Fruit fly (Drosophila melanogaster) whole organism, prepupa: Measurements from ENCODE around the gene CG15728.

Experiments
- CG10631 ChIP-seq: fragments of 200-800 bp; sonication (Bioruptor generic); optimal IDR thresholded peaks from 2 replicates; lab custom pipeline; 2016; ENCODE audit warnings: missing biosample characterization, missing genetic modification characterization
- CG10669 ChIP-seq: fragments of 200-800 bp; sonication (Bioruptor generic); optimal IDR thresholded peaks from 3 replicates; lab custom pipeline; 2018; ENCODE audit warnings: missing biosample characterization, mild to moderate bottlenecking, missing genetic modification characterization, moderate library complexity
- CG11762 ChIP-seq: fragments of 200-800 bp; sonication (Bioruptor generic); optimal IDR thresholded peaks from 3 replicates; lab custom pipeline; 2016; ENCODE audit warnings: missing biosample characterization, missing genetic modification characterization; ENCODE audit not compliant: insufficient read depth
- CG15336 ChIP-seq: fragments of 200-800 bp; sonication (Bioruptor generic); IDR thresholded peaks from 2 replicates; pipeline ENCODE4 v1.3.6; 2022; ENCODE audit warnings: missing biosample characterization, missing genetic modification characterization
- CG1621 ChIP-seq: fragments of 200-800 bp; sonication (Bioruptor generic); optimal IDR thresholded peaks from 3 replicates; lab custom pipeline; 2018; ENCODE audit warnings: missing biosample characterization, mild to moderate bottlenecking, missing genetic modification characterization
- CG16779 ChIP-seq: fragments of 200-800 bp; sonication (Bioruptor generic); optimal IDR thresholded peaks from 3 replicates; lab custom pipeline; 2017; ENCODE audit warnings: missing biosample characterization, mild to moderate bottlenecking, missing genetic modification characterization
- CG31627 ChIP-seq: fragments of 200-800 bp; sonication (Bioruptor generic); optimal IDR thresholded peaks from 3 replicates; lab custom pipeline; 2016; ENCODE audit warnings: missing biosample characterization, missing genetic modification characterization
- CG32006 ChIP-seq: fragments of 200-800 bp; sonication (Bioruptor generic); optimal IDR thresholded peaks from 3 replicates; lab custom pipeline; 2017; ENCODE audit warnings: missing biosample characterization, mild to moderate bottlenecking, missing genetic modification characterization
- CG3919 ChIP-seq: fragments of 200-800 bp; sonication (Bioruptor generic); optimal IDR thresholded peaks from 3 replicates; lab custom pipeline; 2016; ENCODE audit warnings: missing biosample characterization, missing genetic modification characterization
- CG6276 ChIP-seq: fragments of 200-800 bp; sonication (Bioruptor generic); optimal IDR thresholded peaks from 2 replicates; lab custom pipeline; 2017; ENCODE audit warnings: missing biosample characterization, mild to moderate bottlenecking, missing genetic modification characterization
- CG6808 ChIP-seq: fragments of 200-800 bp; sonication (Bioruptor generic); optimal IDR thresholded peaks from 3 replicates; lab custom pipeline; 2017; ENCODE audit warnings: missing biosample characterization, missing genetic modification characterization, mild to moderate bottlenecking, moderate library complexity, missing genetic modification reagents
- CG8119 ChIP-seq: fragments of 200-800 bp; sonication (Bioruptor generic); IDR thresholded peaks from 3 replicates; pipeline ENCODE4 v1.3.6; 2022; ENCODE audit warnings: missing biosample characterization, missing genetic modification characterization
- CG9139 ChIP-seq: fragments of 200-800 bp; sonication (Bioruptor generic); optimal IDR thresholded peaks from 3 replicates; lab custom pipeline; 2017; ENCODE audit warnings: missing biosample characterization, mild to moderate bottlenecking, missing genetic modification characterization
- Eip78C ChIP-seq: fragments of 200-800 bp; sonication (Bioruptor generic); peaks from one replicate; lab custom pipeline; 2016; ENCODE audit warnings: missing biosample characterization, missing genetic modification characterization
- Eip93F ChIP-seq: fragments of 200-800 bp; sonication (Bioruptor generic); optimal IDR thresholded peaks from 2 replicates; lab custom pipeline; 2016; ENCODE audit warnings: missing biosample characterization, mild to moderate bottlenecking, missing genetic modification characterization
- Ets21C ChIP-seq: fragments of 200-800 bp; sonication (Bioruptor generic); optimal IDR thresholded peaks from 3 replicates; lab custom pipeline; 2016; ENCODE audit warnings: missing biosample characterization, missing genetic modification characterization
- Hr39 ChIP-seq: fragments of 200-800 bp; sonication (Bioruptor generic); optimal IDR thresholded peaks from 2 replicates; lab custom pipeline; 2016; ENCODE audit warnings: missing biosample characterization, missing genetic modification characterization
- Met ChIP-seq: fragments of 200-800 bp; sonication (Bioruptor generic); optimal IDR thresholded peaks from 3 replicates; lab custom pipeline; 2016; ENCODE audit warnings: missing biosample characterization, missing genetic modification characterization
- OdsH ChIP-seq: fragments of 200-800 bp; sonication (Bioruptor generic); optimal IDR thresholded peaks from 3 replicates; lab custom pipeline; 2016; ENCODE audit warnings: missing biosample characterization, missing genetic modification characterization
- Smox ChIP-seq: fragments of 200-800 bp; sonication (Bioruptor generic); optimal IDR thresholded peaks from 3 replicates; lab custom pipeline; 2016; ENCODE audit warnings: missing biosample characterization, missing genetic modification characterization
- Sox102F ChIP-seq: fragments of 200-800 bp; sonication (Bioruptor generic); optimal IDR thresholded peaks from 2 replicates; lab custom pipeline; 2016; ENCODE audit warnings: missing biosample characterization, mild to moderate bottlenecking, missing genetic modification characterization
- Sox14 ChIP-seq: fragments of 200-800 bp; sonication (Bioruptor generic); optimal IDR thresholded peaks from 3 replicates; lab custom pipeline; 2016; ENCODE audit warnings: missing biosample characterization, missing genetic modification characterization
- Sox15 ChIP-seq: fragments of 200-800 bp; sonication (Bioruptor generic); optimal IDR thresholded peaks from 3 replicates; lab custom pipeline; 2016; ENCODE audit warnings: missing biosample characterization, missing genetic modification characterization
- achi ChIP-seq: fragments of 200-800 bp; sonication (Bioruptor generic); optimal IDR thresholded peaks from 3 replicates; lab custom pipeline; 2016; ENCODE audit warnings: missing biosample characterization, missing genetic modification characterization
- acj6 ChIP-seq: fragments of 200-800 bp; sonication (Bioruptor generic); optimal IDR thresholded peaks from 3 replicates; lab custom pipeline; 2016; ENCODE audit warnings: missing biosample characterization, missing genetic modification characterization
- dsx ChIP-seq: fragments of 200-800 bp; optimal IDR thresholded peaks from 3 replicates; lab custom pipeline; 2019; ENCODE audit warnings: missing biosample characterization, mild to moderate bottlenecking, missing genetic modification characterization, moderate library complexity; ENCODE audit not compliant: poor library complexity, severe bottlenecking
- eg ChIP-seq: fragments of 200-800 bp; sonication (Bioruptor generic); IDR thresholded peaks from 3 replicates; pipeline ENCODE4 v1.3.6; 2022; ENCODE audit warnings: missing biosample characterization, missing genetic modification characterization
- esn ChIP-seq: fragments of 200-800 bp; sonication (Bioruptor generic); optimal IDR thresholded peaks from 2 replicates; lab custom pipeline; 2016; ENCODE audit warnings: missing biosample characterization, mild to moderate bottlenecking, missing genetic modification characterization, moderate library complexity
- fd59A ChIP-seq: fragments of 200-800 bp; sonication (Bioruptor generic); optimal IDR thresholded peaks from 2 replicates; lab custom pipeline; 2017; ENCODE audit warnings: missing biosample characterization, mild to moderate bottlenecking, missing genetic modification characterization, missing genetic modification reagents
- fd85E ChIP-seq: fragments of 200-800 bp; sonication (Bioruptor generic); optimal IDR thresholded peaks from 3 replicates; lab custom pipeline; 2016; ENCODE audit warnings: missing biosample characterization, missing genetic modification characterization
- fkh ChIP-seq: fragments of 200-800 bp; sonication (Bioruptor generic); optimal IDR thresholded peaks from 3 replicates; lab custom pipeline; 2017; ENCODE audit warnings: missing biosample characterization, mild to moderate bottlenecking, missing genetic modification characterization, moderate library complexity
- lz ChIP-seq: fragments of 200-800 bp; sonication (Bioruptor generic); optimal IDR thresholded peaks from 3 replicates; lab custom pipeline; 2016; ENCODE audit warnings: missing biosample characterization, missing genetic modification characterization
- net ChIP-seq: fragments of 200-800 bp; sonication (Bioruptor generic); optimal IDR thresholded peaks from 3 replicates; lab custom pipeline; 2016; ENCODE audit warnings: missing biosample characterization, missing genetic modification characterization
- pdm3 ChIP-seq: fragments of 200-800 bp; sonication (Bioruptor generic); optimal IDR thresholded peaks from 3 replicates; lab custom pipeline; 2016; ENCODE audit warnings: missing biosample characterization, missing genetic modification characterization
- spab ChIP-seq: fragments of 200-800 bp; sonication (Bioruptor generic); optimal IDR thresholded peaks from 2 replicates; lab custom pipeline; 2017; ENCODE audit warnings: missing biosample characterization, mild to moderate bottlenecking, missing genetic modification characterization, missing genetic modification reagents
- ss ChIP-seq, 2 experiments: fragments of 200-800 bp; sonication (Bioruptor generic); optimal IDR thresholded peaks; 2 replicates in 1 of 2; 3 replicates in 1 of 2; lab custom pipeline; 2017 to 2018; ENCODE audit warnings: mild to moderate bottlenecking in 2 of 2, missing biosample characterization in 2 of 2, missing genetic modification characterization in 2 of 2, moderate library complexity in 1 of 2
- svp ChIP-seq: fragments of 200-800 bp; sonication (Bioruptor generic); peaks from one replicate; lab custom pipeline; 2016; ENCODE audit warnings: missing biosample characterization, missing genetic modification characterization
- topi ChIP-seq: fragments of 200-800 bp; sonication (Bioruptor generic); optimal IDR thresholded peaks from 3 replicates; lab custom pipeline; 2016; ENCODE audit warnings: missing biosample characterization, missing genetic modification characterization
- vri ChIP-seq: fragments of 200-800 bp; sonication (Bioruptor generic); optimal IDR thresholded peaks from 3 replicates; lab custom pipeline; 2016; ENCODE audit warnings: missing biosample characterization, mild to moderate bottlenecking, missing genetic modification characterization

The CG15728 gene

dm6 chrX:12575827-12576408, 48.2 kb upstream of the CG15728 start (continued):
- TF ChIP-seq svp (GFP tag; lab: Kevin White, UChicago) (peak; percentile 88), Sox102F (peak; percentile 72), CG10631 (GFP tag; lab: Kevin White, UChicago) (peak; percentile 92), CG6808 (GFP tag; lab: Kevin White, UChicago) (peak; percentile 83), CG6276 (peak; percentile 94), Eip93F (GFP tag; lab: Kevin White, UChicago) (no peak), Sox14 (GFP tag; lab: Kevin White, UChicago) (peak; percentile 90), pdm3 (GFP tag; lab: Kevin White, UChicago) (peak; percentile 92), Smox (GFP tag; lab: Kevin White, UChicago) (peak; percentile 77), fd59A (GFP tag; lab: Kevin White, UChicago) (peak; percentile 86), lz (GFP tag; lab: Kevin White, UChicago) (peak; percentile 83), Met (GFP tag; lab: Kevin White, UChicago) (peak; percentile 86), CG8119 (GFP tag; lab: Robert Waterston, UW) (peak; percentile 96), Hr39 (GFP tag; lab: Kevin White, UChicago) (peak; percentile 75), CG31627 (GFP tag; lab: Kevin White, UChicago) (peak; percentile 63), OdsH (GFP tag; lab: Kevin White, UChicago) (peak; percentile 91), CG10669 (GFP tag; lab: Kevin White, UChicago) (peak; percentile 83), dsx (GFP tag; lab: Kevin White, UChicago) (peak; percentile 77), CG1621 (tag; lab: Kevin White, UChicago) (peak; percentile 84), CG9139 (peak; percentile 35), achi (GFP tag; lab: Kevin White, UChicago) (peak; percentile 91), CG32006 (GFP tag; lab: Kevin White, UChicago) (peak; percentile 97), Sox15 (GFP tag; lab: Kevin White, UChicago) (peak; percentile 59), acj6 (peak; percentile 86), CG16779 (peak; percentile 83), Eip78C (peak; percentile 98)

DNA sequence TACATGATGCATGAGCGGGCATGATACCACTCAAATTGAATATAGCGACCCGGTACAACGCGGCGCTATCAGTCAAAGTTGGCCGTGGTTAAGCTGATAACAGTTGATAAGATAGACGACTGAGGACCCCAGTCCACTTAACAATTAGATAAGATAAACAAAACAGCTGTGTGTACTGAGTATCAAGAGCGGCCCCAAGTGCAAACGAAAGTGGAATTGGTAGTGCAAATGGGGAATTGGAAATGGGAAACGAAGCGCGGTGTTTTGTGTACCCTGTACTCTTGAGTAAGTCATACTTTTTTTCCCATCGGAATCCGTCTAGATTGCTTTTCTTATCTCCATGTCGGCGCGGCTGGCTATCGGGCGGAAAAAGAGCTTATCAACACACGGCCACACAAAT, 46.4 kb upstream of the CG15728 start:
- TF ChIP-seq CG16779 (no peak), lz (GFP tag; lab: Kevin White, UChicago) (no peak), fd85E (no peak), svp (GFP tag; lab: Kevin White, UChicago) (peak; percentile 85), Hr39 (GFP tag; lab: Kevin White, UChicago) (no peak), net (GFP tag; lab: Kevin White, UChicago) (no peak), CG6276 (no peak), CG3919 (no peak), fkh (GFP tag; lab: Kevin White, UChicago) (peak; percentile 67), CG11762 (GFP tag; lab: Kevin White, UChicago) (no peak), Met (GFP tag; lab: Kevin White, UChicago) (no peak), CG15336 (GFP tag; lab: Robert Waterston, UW) (0 out of 2 replicates have a peak, but pooled peaks have one; percentile 14), CG1621 (tag; lab: Kevin White, UChicago) (no peak), ss (GFP tag; optimal IDR thresholded peaks at IDR 0.05; lab: Kevin White, UChicago) (peak in 1 of 2 experiments; percentile 14), CG10631 (GFP tag; lab: Kevin White, UChicago) (no peak), vri (GFP tag; lab: Kevin White, UChicago) (peak; percentile 67), CG9139 (no peak), CG31627 (GFP tag; lab: Kevin White, UChicago) (no peak), Ets21C (no peak), eg (GFP tag; lab: Robert Waterston, UW) (no peak), spab (no peak), pdm3 (GFP tag; lab: Kevin White, UChicago) (no peak)

- TF ChIP-seq esn (GFP tag; lab: Kevin White, UChicago) (no peak), fkh (GFP tag; lab: Kevin White, UChicago) (no peak), topi (GFP tag; lab: Kevin White, UChicago) (no peak), svp (GFP tag; lab: Kevin White, UChicago) (no peak), vri (GFP tag; lab: Kevin White, UChicago) (peak; percentile 79)
These were observed 45.8 kb upstream of the CG15728 start for dm6 chrX:12578328-12578700.
